Worm (Caenorhabditis elegans): ENCODE results near the gene M151.10.

The M151.10 gene

ce11 chrII:3673493-3673892 is 33.4 kb upstream of the M151.10 start, which contains the start of gene sea-1:
TSS of gene sea-1 (minus strand) at chrII:3673593.
- TF ChIP-seq aly-1 (tag; optimal IDR thresholded peaks at IDR 0.05), result no peak

ce11 chrII:3670956-3671355 is 30.9 kb upstream of the M151.10 start, which contains the start of gene srx-98:
TSS of gene srx-98 (minus strand) at chrII:3671056.
- TF ChIP-seq F13C5.2 (tag; optimal IDR thresholded peaks at IDR 0.05) (no peak), tra-4 (tag; optimal IDR thresholded peaks at IDR 0.05) (no peak), ama-1 (optimal IDR thresholded peaks at IDR 0.05) (no peak), tbx-37 (GFP tag; conservative IDR thresholded peaks at IDR 0.05) (no peak), sea-1 (GFP tag; conservative IDR thresholded peaks at IDR 0.05) (no peak), ets-7 (tag; optimal IDR thresholded peaks at IDR 0.05) (no peak), scrt-1 (GFP tag; IDR thresholded peaks at IDR 0.05) (no peak), aly-1 (tag; optimal IDR thresholded peaks at IDR 0.05) (no peak), hmbx-1 (tag; optimal IDR thresholded peaks at IDR 0.05) (no peak), hnd-1 (tag; optimal IDR thresholded peaks at IDR 0.05) (no peak), hmg-4 (GFP tag; optimal IDR thresholded peaks at IDR 0.05) (no peak), B0310.2 (tag; optimal IDR thresholded peaks at IDR 0.05) (no peak), ceh-36 (tag; optimal IDR thresholded peaks at IDR 0.05) (no peak), flt-1 (GFP tag; IDR thresholded peaks at IDR 0.05) (no peak), ceh-13 (GFP tag; optimal IDR thresholded peaks at IDR 0.05) (no peak), tbx-11 (GFP tag; IDR thresholded peaks at IDR 0.05) (no peak), pes-1 (GFP tag; IDR thresholded peaks at IDR 0.05) (no peak)

ce11 chrII:3669315-3669714 is 29.2 kb upstream of the M151.10 start, which contains the start of gene srx-97:
TSS of gene srx-97 (minus strand) at chrII:3669415.
- TF ChIP-seq ceh-36 (tag; optimal IDR thresholded peaks at IDR 0.05) (no peak), pes-1 (GFP tag; IDR thresholded peaks at IDR 0.05) (no peak), B0310.2 (tag; optimal IDR thresholded peaks at IDR 0.05) (no peak), hmg-4 (GFP tag; optimal IDR thresholded peaks at IDR 0.05) (no peak), tbx-11 (GFP tag; IDR thresholded peaks at IDR 0.05) (no peak), ceh-13 (GFP tag; optimal IDR thresholded peaks at IDR 0.05) (no peak), tbx-37 (GFP tag; conservative IDR thresholded peaks at IDR 0.05) (no peak), hnd-1 (tag; optimal IDR thresholded peaks at IDR 0.05) (no peak), ama-1 (optimal IDR thresholded peaks at IDR 0.05) (no peak), ets-7 (tag; optimal IDR thresholded peaks at IDR 0.05) (no peak), F13C5.2 (tag; optimal IDR thresholded peaks at IDR 0.05) (no peak), tra-4 (tag; optimal IDR thresholded peaks at IDR 0.05) (no peak), aly-1 (tag; optimal IDR thresholded peaks at IDR 0.05) (no peak), sea-1 (GFP tag; conservative IDR thresholded peaks at IDR 0.05) (no peak), scrt-1 (GFP tag; IDR thresholded peaks at IDR 0.05) (no peak), flt-1 (GFP tag; IDR thresholded peaks at IDR 0.05) (no peak)

- TF ChIP-seq sea-1 (GFP tag; conservative IDR thresholded peaks at IDR 0.05) (no peak), aly-1 (tag; optimal IDR thresholded peaks at IDR 0.05) (no peak), ceh-36 (tag; optimal IDR thresholded peaks at IDR 0.05) (no peak), hmg-4 (GFP tag; optimal IDR thresholded peaks at IDR 0.05) (no peak), hmbx-1 (tag; optimal IDR thresholded peaks at IDR 0.05) (no peak), hnd-1 (tag; optimal IDR thresholded peaks at IDR 0.05) (no peak), tbx-37 (GFP tag; conservative IDR thresholded peaks at IDR 0.05) (no peak), ama-1 (optimal IDR thresholded peaks at IDR 0.05) (no peak), tra-4 (tag; optimal IDR thresholded peaks at IDR 0.05) (no peak), F13C5.2 (tag; optimal IDR thresholded peaks at IDR 0.05) (no peak), flt-1 (GFP tag; IDR thresholded peaks at IDR 0.05) (no peak), tbx-11 (GFP tag; IDR thresholded peaks at IDR 0.05) (no peak), scrt-1 (GFP tag; IDR thresholded peaks at IDR 0.05) (no peak), B0310.2 (tag; optimal IDR thresholded peaks at IDR 0.05) (no peak), ets-7 (tag; optimal IDR thresholded peaks at IDR 0.05) (no peak), ceh-13 (GFP tag; optimal IDR thresholded peaks at IDR 0.05) (no peak), pes-1 (GFP tag; IDR thresholded peaks at IDR 0.05) (no peak)
These were observed 25.1 kb upstream of the M151.10 start for ce11 chrII:3665181-3665580.

ce11 chrII:3664470-3664869 is 24.4 kb upstream of the M151.10 start, which contains the start of gene F19B10.3:
TSS of gene F19B10.3 (plus strand) at chrII:3664770.
- no peak for TF ChIP-seq scrt-1 (GFP tag; IDR thresholded peaks at IDR 0.05)
- TF ChIP-seq ceh-13 (GFP tag; optimal IDR thresholded peaks at IDR 0.05), result no peak
- TF ChIP-seq B0310.2 (tag; optimal IDR thresholded peaks at IDR 0.05), result no peak

- TF ChIP-seq hmg-4 (GFP tag; optimal IDR thresholded peaks at IDR 0.05) (no peak), hmbx-1 (tag; optimal IDR thresholded peaks at IDR 0.05) (no peak), tra-4 (tag; optimal IDR thresholded peaks at IDR 0.05) (no peak), tbx-37 (GFP tag; conservative IDR thresholded peaks at IDR 0.05) (no peak), pes-1 (GFP tag; IDR thresholded peaks at IDR 0.05) (no peak), aly-1 (tag; optimal IDR thresholded peaks at IDR 0.05) (no peak), F13C5.2 (tag; optimal IDR thresholded peaks at IDR 0.05) (no peak), flt-1 (GFP tag; IDR thresholded peaks at IDR 0.05) (no peak)
These were observed 23.7 kb upstream of the M151.10 start, which contains the start of gene F19B10.6 for ce11 chrII:3663796-3664195. TSS of gene F19B10.6 (minus strand) at chrII:3663896.

- no peak for TF ChIP-seq ceh-13 (GFP tag; optimal IDR thresholded peaks at IDR 0.05)
- TF ChIP-seq ets-7 (tag; optimal IDR thresholded peaks at IDR 0.05), result no peak
- TF ChIP-seq aly-1 (tag; optimal IDR thresholded peaks at IDR 0.05), result no peak
- TF ChIP-seq tbx-37 (GFP tag; conservative IDR thresholded peaks at IDR 0.05), result no peak
- TF ChIP-seq pes-1 (GFP tag; IDR thresholded peaks at IDR 0.05), result no peak
- no peak for TF ChIP-seq flt-1 (GFP tag; IDR thresholded peaks at IDR 0.05)
- no peak for TF ChIP-seq hmg-4 (GFP tag; optimal IDR thresholded peaks at IDR 0.05)
- no peak for TF ChIP-seq tbx-11 (GFP tag; IDR thresholded peaks at IDR 0.05)
- TF ChIP-seq B0310.2 (tag; optimal IDR thresholded peaks at IDR 0.05), result no peak
- TF ChIP-seq ceh-36 (tag; optimal IDR thresholded peaks at IDR 0.05), result no peak
- no peak for TF ChIP-seq tra-4 (tag; optimal IDR thresholded peaks at IDR 0.05)
- no peak for TF ChIP-seq sea-1 (GFP tag; conservative IDR thresholded peaks at IDR 0.05)
- TF ChIP-seq hnd-1 (tag; optimal IDR thresholded peaks at IDR 0.05), result no peak
- TF ChIP-seq F13C5.2 (tag; optimal IDR thresholded peaks at IDR 0.05), result no peak
- no peak for TF ChIP-seq scrt-1 (GFP tag; IDR thresholded peaks at IDR 0.05)
- TF ChIP-seq ama-1 (optimal IDR thresholded peaks at IDR 0.05), result no peak
- no peak for TF ChIP-seq hmbx-1 (tag; optimal IDR thresholded peaks at IDR 0.05)
These were observed 21.8 kb upstream of the M151.10 start, which contains the start of gene F19B10.13 for ce11 chrII:3661932-3662331. TSS of gene F19B10.13 (plus strand) at chrII:3662274.
